Worm (Caenorhabditis elegans) whole organism, early embryonic: ENCODE results near the gene F10C2.7.
"Not testable (repeated sequence)": the region's sequence is repeated elsewhere in the genome, so short reads cannot be mapped to it uniquely, and the experiment has no call there.

ENCODE experiments used
- F13C5.2 ChIP-seq: sonication (generic microtip); optimal IDR thresholded peaks from 2 replicates; lab custom pipeline; 2017; ENCODE audit warnings: mild to moderate bottlenecking, missing genetic modification characterization, inconsistent platforms, missing compliant biosample characterization
- ama-1 ChIP-seq: fragments of 150-350 bp; optimal IDR thresholded peaks from 2 replicates; lab custom pipeline; 2014
- ceh-13 ChIP-seq: fragments of 200-800 bp; sonication (Bioruptor generic); optimal IDR thresholded peaks from 2 replicates; lab custom pipeline; 2018; ENCODE audit warnings: mild to moderate bottlenecking, missing genetic modification characterization, missing compliant biosample characterization
- ceh-36 ChIP-seq: sonication (generic microtip); optimal IDR thresholded peaks from 2 replicates; lab custom pipeline; 2016; ENCODE audit warnings: missing genetic modification characterization, inconsistent platforms, missing compliant biosample characterization
- flt-1 ChIP-seq: fragments of 200-800 bp; sonication (Bioruptor generic); IDR thresholded peaks from 2 replicates; pipeline ENCODE4 v1.3.6; 2022; ENCODE audit warnings: missing genetic modification characterization, missing compliant biosample characterization
- hmbx-1 ChIP-seq: sonication (generic microtip); optimal IDR thresholded peaks from 2 replicates; lab custom pipeline; 2016; ENCODE audit warnings: mild to moderate bottlenecking, missing genetic modification characterization, missing compliant biosample characterization
- hmg-4 ChIP-seq: fragments of 200-800 bp; sonication (Bioruptor generic); optimal IDR thresholded peaks from 2 replicates; lab custom pipeline; 2018; ENCODE audit warnings: mild to moderate bottlenecking, missing genetic modification characterization, missing compliant biosample characterization
- hnd-1 ChIP-seq: sonication (generic microtip); optimal IDR thresholded peaks from 2 replicates; lab custom pipeline; 2016; ENCODE audit warnings: missing genetic modification characterization, missing compliant biosample characterization
- pes-1 ChIP-seq: fragments of 200-800 bp; sonication (Bioruptor generic); IDR thresholded peaks from 2 replicates; pipeline ENCODE4 v1.3.6; 2022; ENCODE audit warnings: missing genetic modification reagents, missing genetic modification characterization, missing compliant biosample characterization
- sea-1 ChIP-seq: fragments of 200-800 bp; sonication (Bioruptor generic); conservative IDR thresholded peaks from 2 replicates; pipeline ENCODE4 v1.3.6; 2022; ENCODE audit warnings: missing genetic modification characterization, missing compliant biosample characterization
- tra-4 ChIP-seq: sonication (generic microtip); optimal IDR thresholded peaks from 2 replicates; lab custom pipeline; 2017; ENCODE audit warnings: missing genetic modification characterization, missing compliant biosample characterization

DNA sequence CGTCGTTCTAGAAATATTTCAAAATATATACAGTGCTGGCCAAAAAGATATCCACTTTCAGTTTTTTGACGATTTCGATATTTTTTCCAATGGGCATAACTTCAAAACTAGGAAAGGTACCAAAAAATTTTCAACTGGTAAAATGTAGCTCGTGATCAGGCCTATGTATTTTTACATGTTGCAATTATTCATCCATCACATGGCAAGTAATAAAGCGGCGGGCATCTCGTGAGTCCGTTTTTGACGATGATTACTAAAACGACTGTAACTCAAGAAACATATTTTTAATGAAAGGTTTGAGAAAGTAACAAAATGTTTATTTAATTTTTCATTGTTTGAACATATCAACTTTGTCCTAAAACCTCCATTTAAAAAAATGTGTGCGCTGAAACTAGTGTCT is 33.7 kb upstream of the F10C2.7 start, which contains the start of gene F10C2.3:
- TF ChIP-seq tra-4 (tag; lab: Kevin White, UChicago); F13C5.2; ceh-36 (tag; lab: Kevin White, UChicago); ceh-13 (GFP tag; lab: Kevin White, UChicago); ama-1; hnd-1 (tag; lab: Kevin White, UChicago); pes-1 (GFP tag; lab: Robert Waterston, UW); flt-1 (GFP tag; lab: Robert Waterston, UW); hmg-4 (GFP tag; lab: Kevin White, UChicago); hmbx-1 (tag; lab: Kevin White, UChicago); sea-1 (GFP tag; lab: Robert Waterston, UW): not testable (repeated sequence)
